Fruit fly (Drosophila melanogaster): ENCODE results near the gene nAChRbeta2.

The nAChRbeta2 gene

dm6 chr3R:24557020-24557465 is 42.1 kb upstream of the nAChRbeta2 start (continued):
- TF ChIP-seq Nf-YC (tag; optimal IDR thresholded peaks at IDR 0.05): peak; percentile 49
- TF ChIP-seq jumu (GFP tag; optimal IDR thresholded peaks at IDR 0.05): no peak
- no peak for TF ChIP-seq Jarid2 (GFP tag; optimal IDR thresholded peaks at IDR 0.05)
- no peak for TF ChIP-seq CG8924 (tag; optimal IDR thresholded peaks at IDR 0.05)
- 0 out of 2 replicates have a peak, but pooled peaks have one; percentile 23 for TF ChIP-seq CG31224 (GFP tag; IDR thresholded peaks at IDR 0.05)
- peak; percentile 12 for TF ChIP-seq gfzf (GFP tag; optimal IDR thresholded peaks at IDR 0.05)
- TF ChIP-seq CHES-1-like (GFP tag; optimal IDR thresholded peaks at IDR 0.05): peak; percentile 72
- no peak for TF ChIP-seq sd (tag; optimal IDR thresholded peaks at IDR 0.05)
- TF ChIP-seq danr (GFP tag; IDR thresholded peaks at IDR 0.05): no peak
- peak; percentile 14; the same call in 1 of the 3 replicates for TF ChIP-seq so (GFP tag; IDR thresholded peaks at IDR 0.05)
- 0 out of 2 replicates have a peak, but pooled peaks have one; percentile 15 for TF ChIP-seq klu (GFP tag; IDR thresholded peaks at IDR 0.05)
- peak; percentile 36 for TF ChIP-seq trh (GFP tag; optimal IDR thresholded peaks at IDR 0.05)
- peak; percentile 62 for TF ChIP-seq Side (GFP tag; optimal IDR thresholded peaks at IDR 0.05)
- TF ChIP-seq NC2α (GFP tag; optimal IDR thresholded peaks at IDR 0.05): no peak
- peak; percentile 97 for TF ChIP-seq Med (GFP tag)
- TF ChIP-seq CG14860 (GFP tag; IDR thresholded peaks at IDR 0.05; ENCODE audit: partially characterized antibody): peak; percentile 81
- no peak for TF ChIP-seq D19B (GFP tag; optimal IDR thresholded peaks at IDR 0.05)
- peak; percentile 85; the same call in 2 of the 3 replicates for TF ChIP-seq CG34422 (GFP tag; IDR thresholded peaks at IDR 0.05)
- TF ChIP-seq Eip74EF (GFP tag; optimal IDR thresholded peaks at IDR 0.05): peak in 1 of 2 experiments; percentile 48
- TF ChIP-seq cato (GFP tag; optimal IDR thresholded peaks at IDR 0.05; ENCODE audit: borderline replicate concordance): no peak
- peak; percentile 94 for TF ChIP-seq NFAT (GFP tag; IDR thresholded peaks at IDR 0.05)
- TF ChIP-seq CG11247 (GFP tag; IDR thresholded peaks at IDR 0.05): peak; percentile 83
- peak; percentile 59; the same call in 1 of the 2 replicates for TF ChIP-seq ranshi (GFP tag; IDR thresholded peaks at IDR 0.05)
- TF ChIP-seq CG18011 (GFP tag; optimal IDR thresholded peaks at IDR 0.05): no peak
- peak; percentile 18 for TF ChIP-seq her (GFP tag; optimal IDR thresholded peaks at IDR 0.05)
- TF ChIP-seq CG4820 (GFP tag; optimal IDR thresholded peaks at IDR 0.05): peak; percentile 38
- peak; percentile 50 for TF ChIP-seq ERR (GFP tag; optimal IDR thresholded peaks at IDR 0.05)
- TF ChIP-seq CG14965 (GFP tag; optimal IDR thresholded peaks at IDR 0.05; ENCODE audit: borderline replicate concordance): no peak
- TF ChIP-seq CG17385 (GFP tag; optimal IDR thresholded peaks at IDR 0.05): peak; percentile 22
- TF ChIP-seq Dref (GFP tag; IDR thresholded peaks at IDR 0.05): no peak
- peak; percentile 17 for TF ChIP-seq trem (tag; optimal IDR thresholded peaks at IDR 0.05)
- peak; percentile 72; the same call in 2 of the 3 replicates for TF ChIP-seq tgo (GFP tag; IDR thresholded peaks at IDR 0.05)
- peak; percentile 61 for TF ChIP-seq Dad (GFP tag; optimal IDR thresholded peaks at IDR 0.05)
- peak; percentile 85 for TF ChIP-seq Dbx (GFP tag; IDR thresholded peaks at IDR 0.05)
- TF ChIP-seq CG1603 (tag; optimal IDR thresholded peaks at IDR 0.05): no peak
- TF ChIP-seq Sox100B (GFP tag; optimal IDR thresholded peaks at IDR 0.05): no peak
- peak; percentile 18 for TF ChIP-seq Ets97D (GFP tag; optimal IDR thresholded peaks at IDR 0.05)
- no peak for TF ChIP-seq ken (GFP tag; IDR thresholded peaks at IDR 0.05)
- TF ChIP-seq ash1 (GFP tag; optimal IDR thresholded peaks at IDR 0.05): no peak
- TF ChIP-seq crol (GFP tag; IDR thresholded peaks at IDR 0.05): no peak
- TF ChIP-seq CG2678 (tag; optimal IDR thresholded peaks at IDR 0.05): peak; percentile 50
- TF ChIP-seq CG9797 (GFP tag; optimal IDR thresholded peaks at IDR 0.05): no peak
- no peak for TF ChIP-seq sc (optimal IDR thresholded peaks at IDR 0.05)
- no peak for TF ChIP-seq sc (GFP tag; optimal IDR thresholded peaks at IDR 0.05)
- TF ChIP-seq CG7357 (GFP tag; IDR thresholded peaks at IDR 0.05): peak; percentile 21; the same call in 1 of the 3 replicates
- peak; percentile 65 for TF ChIP-seq pho (GFP tag; optimal IDR thresholded peaks at IDR 0.05)
- no peak for TF ChIP-seq corto (GFP tag; optimal IDR thresholded peaks at IDR 0.05)
- TF ChIP-seq CG8281 (tag; optimal IDR thresholded peaks at IDR 0.05): no peak
- TF ChIP-seq croc (GFP tag; conservative IDR thresholded peaks at IDR 0.05): no peak; the same call in 2 of the 3 replicates
- TF ChIP-seq Scr (GFP tag; IDR thresholded peaks at IDR 0.05; ENCODE audit: partially characterized antibody): peak; percentile 68
- TF ChIP-seq Doc3 (GFP tag; IDR thresholded peaks at IDR 0.05; ENCODE audit: partially characterized antibody): no peak
